Worm (Caenorhabditis elegans) whole organism, L3 larva: ENCODE data around the gene ifbp-1.

Experiments
- aly-2 ChIP-seq: fragments of 150-350 bp; optimal IDR thresholded peaks from 2 replicates; lab custom pipeline; 2014; ENCODE audit warnings: missing biosample characterization, missing genetic modification characterization
- ceh-16 ChIP-seq: sonication (generic microtip); optimal IDR thresholded peaks from 2 replicates; lab custom pipeline; 2017; ENCODE audit warnings: missing biosample characterization, missing genetic modification characterization
- egl-27 ChIP-seq: sonication (generic microtip); optimal IDR thresholded peaks from 4 replicates; lab custom pipeline; 2017; ENCODE audit warnings: missing biosample characterization, missing genetic modification reagents, missing genetic modification characterization
- lin-39 ChIP-seq: fragments of 150-350 bp; optimal IDR thresholded peaks from 2 replicates; lab custom pipeline; 2018; ENCODE audit warnings: missing biosample characterization, missing genetic modification reagents, missing genetic modification characterization
- mdl-1 ChIP-seq: fragments of 150-350 bp; optimal IDR thresholded peaks from 2 replicates; lab custom pipeline; 2014; ENCODE audit warnings: missing biosample characterization, missing genetic modification characterization
- nhr-11 ChIP-seq: fragments of 150-350 bp; optimal IDR thresholded peaks from 2 replicates; lab custom pipeline; 2014; ENCODE audit warnings: missing biosample characterization, missing genetic modification characterization
- nhr-12 ChIP-seq: fragments of 150-350 bp; optimal IDR thresholded peaks from 2 replicates; lab custom pipeline; 2014; ENCODE audit warnings: missing biosample characterization, missing genetic modification characterization
- nhr-237 ChIP-seq: fragments of 150-350 bp; optimal IDR thresholded peaks from 2 replicates; lab custom pipeline; 2014; ENCODE audit warnings: missing biosample characterization, missing genetic modification characterization
- nhr-77 ChIP-seq: fragments of 150-350 bp; optimal IDR thresholded peaks from 2 replicates; lab custom pipeline; 2014; ENCODE audit warnings: missing biosample characterization, missing genetic modification characterization
- pqm-1 ChIP-seq: fragments of 150-350 bp; optimal IDR thresholded peaks from 2 replicates; lab custom pipeline; 2017; ENCODE audit warnings: missing biosample characterization, missing genetic modification characterization, inconsistent platforms
- unc-62 ChIP-seq: fragments of 150-350 bp; sonication (generic microtip); optimal IDR thresholded peaks from 4 replicates; lab custom pipeline; 2014; ENCODE audit warnings: missing biosample characterization, missing genetic modification reagents, missing genetic modification characterization
- ztf-11 ChIP-seq: fragments of 150-350 bp; optimal IDR thresholded peaks from 2 replicates; lab custom pipeline; 2014; ENCODE audit warnings: missing biosample characterization, missing genetic modification characterization

DNA sequence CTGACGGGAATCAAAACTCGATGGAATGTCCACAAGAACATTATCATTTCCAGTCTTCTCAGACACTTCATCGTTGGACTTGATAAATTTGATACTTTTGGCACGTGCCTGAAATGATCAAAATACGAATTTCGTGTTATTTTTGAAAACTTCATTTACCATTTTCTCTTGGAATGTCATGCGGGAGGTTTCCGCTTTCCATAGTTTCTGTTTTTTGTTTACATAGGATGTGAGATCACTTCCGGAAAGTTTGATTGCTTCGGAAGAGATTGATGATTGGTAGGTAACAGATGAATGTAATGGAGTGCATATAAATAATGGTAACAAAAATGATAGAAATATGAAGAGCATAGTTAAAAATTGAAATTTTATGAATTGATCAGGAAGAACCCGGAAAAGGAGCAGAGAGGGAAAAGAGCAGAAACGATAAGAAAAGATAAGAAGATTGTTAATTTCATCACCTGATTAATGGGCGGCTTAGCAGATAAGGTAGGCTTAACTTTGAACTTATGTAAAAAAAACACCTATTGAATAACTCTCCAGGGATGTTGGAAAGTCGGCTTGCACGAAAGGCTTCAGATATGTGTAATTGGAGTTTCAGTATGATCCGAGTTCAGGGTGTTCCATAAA, 22.3 kb downstream of the ifbp-1 start, which contains the start of gene F32H5.1:
- no peak for TF ChIP-seq lin-39 (tag; lab: Kevin White, UChicago)
- TF ChIP-seq nhr-237 (tag; lab: Kevin White, UChicago) = no peak
- TF ChIP-seq ztf-11 (tag; lab: Kevin White, UChicago) = no peak
- no peak for TF ChIP-seq mdl-1 (tag; lab: Kevin White, UChicago)
- peak; percentile 73 for TF ChIP-seq pqm-1 (tag; lab: Kevin White, UChicago)
- no peak for TF ChIP-seq ceh-16
- TF ChIP-seq nhr-11 (tag; lab: Kevin White, UChicago) = no peak
- TF ChIP-seq egl-27 (tag; lab: Kevin White, UChicago) = no peak
- TF ChIP-seq aly-2 (tag; lab: Kevin White, UChicago) = no peak
- no peak for TF ChIP-seq nhr-12 (tag; lab: Kevin White, UChicago)
- TF ChIP-seq unc-62 (GFP tag; lab: Kevin White, UChicago) = no peak
- TF ChIP-seq nhr-77 (tag; lab: Kevin White, UChicago) = no peak
